Worm (Caenorhabditis elegans): ENCODE measurements around the gene Y75D11A.6.

DNA sequence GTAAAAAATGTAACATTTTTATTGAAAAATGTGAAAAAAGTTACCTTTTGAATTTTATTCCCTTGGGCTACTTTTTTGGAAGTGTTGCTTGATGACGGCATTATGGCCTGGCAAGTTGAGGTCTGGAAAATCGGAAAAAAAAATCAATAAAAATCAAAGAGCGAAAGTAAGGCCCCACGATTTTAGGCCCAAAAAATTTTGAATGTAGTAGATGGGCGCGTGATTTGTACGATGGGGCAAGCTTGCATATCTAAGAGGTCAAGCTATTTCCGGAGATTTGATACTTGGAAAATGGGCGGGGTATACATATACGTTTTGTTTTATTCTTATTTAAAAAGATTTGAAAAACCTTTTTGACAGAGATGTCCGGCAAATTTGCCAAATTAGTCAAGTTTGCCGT lies 41.8 kb downstream of the Y75D11A.6 start, which contains the start of gene F07G6.5:
- no peak for TF ChIP-seq unc-39 (tag; optimal IDR thresholded peaks at IDR 0.05)
- no peak for TF ChIP-seq ama-1 (optimal IDR thresholded peaks at IDR 0.05)
- TF ChIP-seq dmd-4 (tag; optimal IDR thresholded peaks at IDR 0.05): no peak
- no peak for TF ChIP-seq peb-1 (tag; optimal IDR thresholded peaks at IDR 0.05)
- no peak for TF ChIP-seq fos-1 (tag; optimal IDR thresholded peaks at IDR 0.05)
- no peak for TF ChIP-seq sem-4 (tag; optimal IDR thresholded peaks at IDR 0.05)
- TF ChIP-seq lin-39 (tag; optimal IDR thresholded peaks at IDR 0.05): no peak
- no peak for TF ChIP-seq lsy-2 (tag; optimal IDR thresholded peaks at IDR 0.05)
- no peak for TF ChIP-seq ceh-16 (tag; optimal IDR thresholded peaks at IDR 0.05)
- no peak for TF ChIP-seq zag-1 (tag; optimal IDR thresholded peaks at IDR 0.05)
- TF ChIP-seq unc-62 (GFP tag; optimal IDR thresholded peaks at IDR 0.05): no peak
- no peak for TF ChIP-seq mdl-1 (tag; optimal IDR thresholded peaks at IDR 0.05)
